Worm (Caenorhabditis elegans) whole organism, L1 larva: Measurements from ENCODE around the gene T08G5.15.
A peak's percentile ranks its signal among the peaks of the same experiment; 100 is the strongest.

Experiments
- F16B12.6 ChIP-seq: fragments of 150-350 bp; optimal IDR thresholded peaks from 2 replicates; lab custom pipeline; 2014; ENCODE audit warnings: missing biosample characterization, missing genetic modification characterization
- aly-2 ChIP-seq: fragments of 150-350 bp; optimal IDR thresholded peaks from 2 replicates; lab custom pipeline; 2014; ENCODE audit warnings: missing biosample characterization, missing genetic modification characterization
- fkh-10 ChIP-seq: sonication (generic microtip); optimal IDR thresholded peaks from 2 replicates; lab custom pipeline; 2017; ENCODE audit warnings: missing biosample characterization, missing genetic modification reagents, missing genetic modification characterization
- fos-1 ChIP-seq: fragments of 150-350 bp; optimal IDR thresholded peaks from 2 replicates; lab custom pipeline; 2014; ENCODE audit warnings: missing biosample characterization, missing genetic modification characterization
- nhr-11 ChIP-seq: fragments of 150-350 bp; optimal IDR thresholded peaks from 2 replicates; lab custom pipeline; 2014; ENCODE audit warnings: missing biosample characterization, missing genetic modification characterization
- nhr-28 ChIP-seq: fragments of 150-350 bp; optimal IDR thresholded peaks from 2 replicates; lab custom pipeline; 2014; ENCODE audit warnings: missing biosample characterization, missing genetic modification characterization
- skn-1 ChIP-seq: fragments of 150-350 bp; optimal IDR thresholded peaks from 2 replicates; lab custom pipeline; 2014; ENCODE audit warnings: missing biosample characterization, missing genetic modification characterization

- TF ChIP-seq nhr-11 (no peak), aly-2 (tag; lab: Kevin White, UChicago) (no peak), F16B12.6 (tag; lab: Kevin White, UChicago) (no peak), nhr-28 (tag; lab: Kevin White, UChicago) (no peak), skn-1 (tag; lab: Kevin White, UChicago) (no peak), fkh-10 (GFP tag; lab: Kevin White, UChicago) (peak; percentile 45), fos-1 (tag; lab: Kevin White, UChicago) (no peak)
Observed at ce11 chrV:14003587-14004156, 19.3 kb downstream of the T08G5.15 start.
